Worm (Caenorhabditis elegans): Measurements from ENCODE around the gene nhr-260.
A peak's percentile ranks its signal among the peaks of the same experiment; 100 is the strongest.

Gene nhr-260

DNA sequence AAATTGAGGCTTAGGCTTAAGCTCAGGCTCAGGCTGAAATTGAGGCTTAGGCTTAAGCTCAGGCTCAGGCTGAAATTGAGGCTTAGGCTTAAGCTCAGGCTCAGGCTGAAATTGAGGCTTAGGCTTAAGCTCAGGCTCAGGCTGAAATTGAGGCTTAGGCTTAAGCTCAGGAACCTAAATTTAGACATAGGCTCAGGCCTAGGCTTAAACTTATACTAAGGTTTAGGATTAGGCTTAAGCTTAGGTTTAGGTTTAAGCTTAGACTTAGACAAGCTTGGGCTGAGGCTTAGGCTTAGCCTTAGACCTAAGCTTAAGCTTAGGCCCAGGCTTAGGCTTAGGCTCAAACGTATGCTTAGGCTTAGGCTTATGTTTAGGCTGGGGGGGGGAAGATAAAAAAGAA is 20.6 kb downstream of the nhr-260 start:
- TF ChIP-seq dve-1 (tag; optimal IDR thresholded peaks at IDR 0.05): peak; percentile 70

DNA sequence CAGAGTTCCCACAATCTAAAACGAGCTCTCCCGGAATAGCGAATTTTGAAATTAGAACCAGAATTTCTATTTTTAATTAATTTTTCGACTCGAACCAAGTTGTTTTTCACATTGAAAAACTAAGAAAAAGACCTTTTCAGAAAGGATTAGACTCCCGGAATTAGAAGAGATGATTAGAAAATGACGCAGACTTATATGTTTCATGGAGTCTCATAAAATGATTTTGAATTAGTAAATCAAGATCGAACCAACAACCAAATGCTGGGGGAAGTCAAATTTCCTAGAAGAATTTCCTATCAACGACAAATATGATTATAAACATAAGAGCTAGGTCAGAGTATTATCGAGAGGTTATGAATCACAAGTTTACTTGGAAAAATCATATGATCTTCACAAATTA is 22.8 kb downstream of the nhr-260 start:
- TF ChIP-seq hlh-30 (tag; optimal IDR thresholded peaks at IDR 0.05; ENCODE audit: insufficient read depth): no peak
- no peak for TF ChIP-seq F13H6.1 (tag; optimal IDR thresholded peaks at IDR 0.05)
- no peak for TF ChIP-seq ceh-22 (tag; optimal IDR thresholded peaks at IDR 0.05)
- TF ChIP-seq sox-4 (tag; optimal IDR thresholded peaks at IDR 0.05): no peak
- TF ChIP-seq ceh-9 (tag; optimal IDR thresholded peaks at IDR 0.05): no peak
- TF ChIP-seq elt-2 (tag; optimal IDR thresholded peaks at IDR 0.05): no peak
- no peak for TF ChIP-seq fkh-10 (GFP tag; optimal IDR thresholded peaks at IDR 0.05)
- TF ChIP-seq ttx-3 (tag; optimal IDR thresholded peaks at IDR 0.05): no peak
- TF ChIP-seq ceh-18 (tag; optimal IDR thresholded peaks at IDR 0.05): no peak
- TF ChIP-seq pat-9 (tag; optimal IDR thresholded peaks at IDR 0.05): no peak

DNA sequence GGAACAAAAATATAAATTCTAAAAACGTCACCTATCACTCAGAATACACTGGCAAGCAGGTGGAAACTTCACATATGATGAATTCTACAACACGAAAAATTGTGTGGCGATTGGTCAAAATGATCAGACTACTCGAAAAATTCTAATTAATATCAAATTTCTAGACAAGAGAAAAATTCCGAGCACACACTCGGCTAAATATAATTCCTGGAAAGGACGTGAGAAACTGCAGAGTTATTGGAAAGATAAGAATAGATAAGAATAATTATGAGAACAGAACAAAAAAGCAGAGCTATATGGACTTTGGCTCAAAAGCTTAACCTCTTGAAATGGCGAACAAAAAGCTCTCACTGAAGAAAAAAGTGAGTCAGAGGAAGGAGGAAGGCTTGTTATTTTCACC is 24.2 kb downstream of the nhr-260 start:
- TF ChIP-seq eyg-1 (tag; optimal IDR thresholded peaks at IDR 0.05): no peak
- TF ChIP-seq nhr-232 (tag; optimal IDR thresholded peaks at IDR 0.05): no peak
- TF ChIP-seq pha-2 (tag; optimal IDR thresholded peaks at IDR 0.05): no peak
- TF ChIP-seq hlh-8 (tag; optimal IDR thresholded peaks at IDR 0.05): no peak
- TF ChIP-seq hlh-6 (tag; optimal IDR thresholded peaks at IDR 0.05): no peak

DNA sequence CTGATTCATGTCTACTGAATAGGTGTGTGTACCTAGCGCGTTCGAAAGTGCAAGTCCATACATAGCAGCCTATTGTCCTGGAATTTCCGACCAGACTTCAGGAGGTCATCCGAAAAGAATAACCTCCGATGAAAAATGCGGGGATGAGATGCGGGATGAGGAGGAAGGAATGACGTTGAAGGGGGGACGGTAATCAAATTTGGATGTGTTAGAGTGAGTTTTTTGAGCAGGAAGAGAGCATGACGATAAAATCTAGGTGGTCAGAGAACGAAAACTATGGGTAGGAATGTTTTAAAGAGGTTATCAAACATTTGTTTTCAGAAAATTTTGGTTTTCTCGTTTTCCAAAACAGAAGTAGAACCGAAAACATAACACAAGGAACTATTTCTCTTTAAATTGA is 25.4 kb downstream of the nhr-260 start:
- TF ChIP-seq ceh-6 (GFP tag; optimal IDR thresholded peaks at IDR 0.05) (no peak), elt-2 (tag; optimal IDR thresholded peaks at IDR 0.05) (no peak), che-1 (tag; optimal IDR thresholded peaks at IDR 0.05) (no peak), ceh-24 (tag; optimal IDR thresholded peaks at IDR 0.05) (no peak), lin-11 (tag; optimal IDR thresholded peaks at IDR 0.05) (no peak), nhr-232 (tag; optimal IDR thresholded peaks at IDR 0.05) (no peak), unc-42 (tag; optimal IDR thresholded peaks at IDR 0.05) (peak; percentile 67), K09A11.1 (tag; optimal IDR thresholded peaks at IDR 0.05; ENCODE audit: insufficient read depth) (no peak)

DNA sequence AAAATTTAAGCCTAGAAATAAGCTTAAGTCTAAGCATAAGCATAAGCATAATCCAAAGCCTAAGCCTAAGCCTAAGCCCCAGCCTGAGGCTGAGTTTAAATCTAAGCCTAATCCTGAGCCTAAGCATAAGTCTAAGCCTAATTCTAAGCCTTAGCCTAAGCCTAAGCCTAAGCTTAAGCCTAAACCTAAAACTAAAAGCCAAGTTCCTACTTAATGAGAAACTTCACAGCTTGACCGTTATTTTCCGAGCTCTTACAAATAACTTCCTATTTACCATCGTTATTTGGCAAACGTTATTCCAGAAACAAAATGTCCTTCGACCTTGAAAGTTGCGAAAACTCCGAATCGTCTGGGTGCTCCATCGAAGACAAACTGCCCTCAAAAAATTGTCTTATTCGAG is 29.7 kb downstream of the nhr-260 start, which contains the start of gene C38C3.4:
Gene C38C3.4 (plus strand): TSS at position 301 of the 400 bp plus-strand sequence.
- no peak for TF ChIP-seq pros-1 (tag; optimal IDR thresholded peaks at IDR 0.05)
- no peak for TF ChIP-seq ref-2 (tag; optimal IDR thresholded peaks at IDR 0.05)
- no peak for TF ChIP-seq nhr-11 (tag; optimal IDR thresholded peaks at IDR 0.05)
- no peak for TF ChIP-seq ceh-24 (tag; optimal IDR thresholded peaks at IDR 0.05)
- no peak for TF ChIP-seq sdc-2 (tag; optimal IDR thresholded peaks at IDR 0.05)
- TF ChIP-seq unc-86 (tag; optimal IDR thresholded peaks at IDR 0.05): no peak
- peak; percentile 42 for TF ChIP-seq dve-1 (tag; optimal IDR thresholded peaks at IDR 0.05)
- TF ChIP-seq ztf-16 (tag; optimal IDR thresholded peaks at IDR 0.05): no peak

DNA sequence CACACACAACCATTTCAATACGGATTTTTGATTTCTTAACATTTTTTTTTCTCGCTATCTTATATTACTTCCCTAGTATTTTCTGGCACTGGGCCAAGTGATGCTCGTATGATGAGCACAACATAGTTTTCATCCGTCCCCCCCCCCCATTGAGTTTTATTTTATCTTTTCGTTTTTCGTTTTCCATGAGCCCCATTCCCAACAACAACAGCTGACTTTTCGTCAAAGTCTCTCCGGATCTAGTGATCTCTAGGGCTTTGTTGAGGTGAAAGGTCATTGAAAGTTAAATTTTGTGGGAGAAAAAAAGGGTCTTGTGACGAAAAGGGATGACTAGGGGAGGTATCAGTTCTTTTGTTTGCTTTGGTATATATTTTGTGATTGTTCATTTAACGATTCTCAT is 30.6 kb downstream of the nhr-260 start:
- TF ChIP-seq ceh-22 (tag; optimal IDR thresholded peaks at IDR 0.05): no peak
- TF ChIP-seq C08G9.2 (tag; optimal IDR thresholded peaks at IDR 0.05): no peak
- TF ChIP-seq gmeb-2 (tag; optimal IDR thresholded peaks at IDR 0.05): no peak
- TF ChIP-seq ceh-18 (tag; optimal IDR thresholded peaks at IDR 0.05): peak; percentile 60
- no peak for TF ChIP-seq elt-4 (tag; optimal IDR thresholded peaks at IDR 0.05)
- no peak for TF ChIP-seq nhr-11 (tag; optimal IDR thresholded peaks at IDR 0.05)
- TF ChIP-seq K02D7.2 (tag; optimal IDR thresholded peaks at IDR 0.05): no peak

Measured in whole organism, late embryonic.